Worm (Caenorhabditis elegans) whole organism, young adult: ENCODE data around the gene ptpn-22.

Experiments
- B0261.1 ChIP-seq: sonication (generic microtip); optimal IDR thresholded peaks from 2 replicates; lab custom pipeline; 2016; ENCODE audit warnings: mild to moderate bottlenecking, missing genetic modification characterization, moderate library complexity, missing compliant biosample characterization
- C17E4.6 ChIP-seq: fragments of 200-800 bp; sonication (Bioruptor generic); IDR thresholded peaks from 2 replicates; pipeline ENCODE4 v1.3.6; 2022; ENCODE audit warnings: missing genetic modification reagents, missing genetic modification characterization, missing compliant biosample characterization
- F23B12.7 ChIP-seq: sonication (generic microtip); optimal IDR thresholded peaks from 2 replicates; lab custom pipeline; 2017; ENCODE audit warnings: missing genetic modification characterization, mild to moderate bottlenecking, missing compliant biosample characterization, antibody characterized with exemption, moderate library complexity; ENCODE audit not compliant: insufficient read depth
- F33H1.4 ChIP-seq: fragments of 200-800 bp; sonication (Bioruptor generic); IDR thresholded peaks from 2 replicates; pipeline ENCODE4 v1.3.6; 2022; ENCODE audit warnings: missing genetic modification reagents, missing genetic modification characterization, missing compliant biosample characterization
- F39B2.1 ChIP-seq: fragments of 200-800 bp; sonication (Bioruptor generic); IDR thresholded peaks from 2 replicates; pipeline ENCODE4 v1.3.6; 2022; ENCODE audit warnings: missing genetic modification reagents, missing genetic modification characterization, missing compliant biosample characterization
- T26A5.8 ChIP-seq: sonication (generic microtip); optimal IDR thresholded peaks from 2 replicates; lab custom pipeline; 2016; ENCODE audit warnings: missing genetic modification characterization, missing compliant biosample characterization
- Y79H2A.3 ChIP-seq: fragments of 200-800 bp; sonication (Bioruptor generic); conservative IDR thresholded peaks from 2 replicates; pipeline ENCODE4 v1.3.6; 2022; ENCODE audit warnings: missing genetic modification reagents, missing genetic modification characterization, missing compliant biosample characterization
- Y95B8A.8 ChIP-seq: fragments of 200-800 bp; sonication (Bioruptor generic); IDR thresholded peaks from 2 replicates; pipeline ENCODE4 v1.3.6; 2022; ENCODE audit warnings: missing genetic modification reagents, missing genetic modification characterization, missing compliant biosample characterization
- atf-7 ChIP-seq: sonication (generic microtip); optimal IDR thresholded peaks from 2 replicates; lab custom pipeline; 2017; ENCODE audit warnings: mild to moderate bottlenecking, missing genetic modification characterization, missing compliant biosample characterization
- attf-3 ChIP-seq: fragments of 200-800 bp; sonication (Bioruptor generic); conservative IDR thresholded peaks from 2 replicates; pipeline ENCODE4 v1.3.6; 2022; ENCODE audit warnings: missing genetic modification reagents, missing genetic modification characterization, missing compliant biosample characterization
- attf-5 ChIP-seq: fragments of 200-800 bp; sonication (Bioruptor generic); optimal IDR thresholded peaks from 2 replicates; lab custom pipeline; 2018; ENCODE audit warnings: mild to moderate bottlenecking, missing genetic modification characterization, missing compliant biosample characterization
- attf-6 ChIP-seq: fragments of 200-800 bp; sonication (Bioruptor generic); IDR thresholded peaks from 2 replicates; pipeline ENCODE4 v1.3.6; 2022; ENCODE audit warnings: missing genetic modification reagents, missing genetic modification characterization, missing compliant biosample characterization
- cebp-1 ChIP-seq, 2 experiments: fragments of 200-800 bp in 1 of 2; sonication (Bioruptor generic) in 1 of 2; sonication (generic microtip) in 1 of 2; IDR thresholded peaks in 1 of 2; optimal IDR thresholded peaks in 1 of 2; 2 replicates each; pipeline versions ENCODE4 v1.3.6 to Lab custom; 2017 to 2022; ENCODE audit warnings: missing compliant biosample characterization in 2 of 2, missing genetic modification characterization in 2 of 2, mild to moderate bottlenecking in 1 of 2, missing genetic modification reagents in 1 of 2, moderate library complexity in 1 of 2
- ceh-100 ChIP-seq: fragments of 200-800 bp; sonication (Bioruptor generic); IDR thresholded peaks from 2 replicates; pipeline ENCODE4 v1.3.6; 2022; ENCODE audit warnings: missing genetic modification reagents, missing genetic modification characterization, missing compliant biosample characterization
- die-1 ChIP-seq: sonication (generic microtip); optimal IDR thresholded peaks from 2 replicates; lab custom pipeline; 2016; ENCODE audit warnings: missing genotype, mild to moderate bottlenecking, missing genetic modification characterization, missing compliant biosample characterization
- dpff-1 ChIP-seq: sonication (generic microtip); optimal IDR thresholded peaks from 2 replicates; lab custom pipeline; 2017; ENCODE audit warnings: mild to moderate bottlenecking, missing genetic modification characterization, missing compliant biosample characterization
- egl-18 ChIP-seq: fragments of 200-800 bp; sonication (Bioruptor generic); IDR thresholded peaks from 2 replicates; pipeline ENCODE4 v1.3.6; 2022; ENCODE audit warnings: missing genetic modification reagents, missing genetic modification characterization, missing compliant biosample characterization
- gei-17 ChIP-seq: fragments of 200-800 bp; sonication (Bioruptor generic); optimal IDR thresholded peaks from 2 replicates; lab custom pipeline; 2018; ENCODE audit warnings: mild to moderate bottlenecking, missing genetic modification characterization, missing compliant biosample characterization
- hlh-26 ChIP-seq: fragments of 200-800 bp; sonication (Bioruptor generic); conservative IDR thresholded peaks from 2 replicates; pipeline ENCODE4 v1.3.6; 2022; ENCODE audit warnings: missing genetic modification reagents, missing genetic modification characterization, missing compliant biosample characterization
- hmg-1.2 ChIP-seq: fragments of 200-800 bp; sonication (Bioruptor generic); IDR thresholded peaks from 2 replicates; pipeline ENCODE4 v1.3.6; 2022; ENCODE audit warnings: missing genetic modification reagents, missing genetic modification characterization, missing compliant biosample characterization
- hmg-20 ChIP-seq: fragments of 200-800 bp; sonication (Bioruptor generic); IDR thresholded peaks from 2 replicates; pipeline ENCODE4 v1.3.6; 2022; ENCODE audit warnings: missing genetic modification reagents, missing genetic modification characterization, missing compliant biosample characterization
- hsf-1 ChIP-seq: fragments of 200-800 bp; sonication (Bioruptor generic); IDR thresholded peaks from 2 replicates; pipeline ENCODE4 v1.3.6; 2022; ENCODE audit warnings: missing genetic modification reagents, missing genetic modification characterization, missing compliant biosample characterization
- lag-1 ChIP-seq: fragments of 200-800 bp; sonication (Bioruptor generic); IDR thresholded peaks from 2 replicates; pipeline ENCODE4 v1.3.6; 2022; ENCODE audit warnings: missing genetic modification reagents, missing genetic modification characterization, missing compliant biosample characterization
- lsl-1 ChIP-seq: fragments of 200-800 bp; sonication (Bioruptor generic); optimal IDR thresholded peaks from 2 replicates; lab custom pipeline; 2018; ENCODE audit warnings: mild to moderate bottlenecking, missing genetic modification characterization, moderate library complexity, missing compliant biosample characterization
- madf-6 ChIP-seq: fragments of 200-800 bp; sonication (Bioruptor generic); IDR thresholded peaks from 2 replicates; pipeline ENCODE4 v1.3.6; 2022; ENCODE audit warnings: missing genetic modification reagents, missing genetic modification characterization, missing compliant biosample characterization
- nfya-1 ChIP-seq: sonication (generic microtip); optimal IDR thresholded peaks from 2 replicates; lab custom pipeline; 2017; ENCODE audit warnings: antibody characterized with exemption, missing compliant biosample characterization, missing genetic modification characterization, borderline replicate concordance; ENCODE audit not compliant: insufficient read depth
- nhr-80 ChIP-seq: sonication (generic microtip); optimal IDR thresholded peaks from 2 replicates; lab custom pipeline; 2016; ENCODE audit warnings: missing genetic modification characterization, missing compliant biosample characterization
- repo-1 ChIP-seq: sonication (generic microtip); optimal IDR thresholded peaks from 2 replicates; lab custom pipeline; 2017; ENCODE audit warnings: mild to moderate bottlenecking, missing genetic modification characterization, missing compliant biosample characterization
- rpc-1 ChIP-seq, 2 experiments: fragments of 150-350 bp in 1 of 2; sonication (generic microtip) in 1 of 2; optimal IDR thresholded peaks; 2 replicates each; lab custom pipeline; 2014 to 2018; ENCODE audit warnings: missing biosample characterization in 1 of 2, missing genetic modification characterization in 1 of 2, missing genetic modification reagents in 1 of 2, missing genotype in 1 of 2
- sdz-38 ChIP-seq: sonication (generic microtip); optimal IDR thresholded peaks from 2 replicates; lab custom pipeline; 2016; ENCODE audit warnings: missing genotype, missing genetic modification characterization, missing compliant biosample characterization
- snpc-1.1 ChIP-seq: sonication (generic microtip); optimal IDR thresholded peaks from 2 replicates; lab custom pipeline; 2017; ENCODE audit warnings: missing genetic modification characterization, mild to moderate bottlenecking, missing compliant biosample characterization, antibody characterized with exemption, moderate library complexity, missing genotype, missing genetic modification reagents; ENCODE audit not compliant: insufficient read depth
- snpc-3.4 ChIP-seq: sonication (generic microtip); optimal IDR thresholded peaks from 2 replicates; lab custom pipeline; 2017; ENCODE audit warnings: missing genetic modification characterization, mild to moderate bottlenecking, missing compliant biosample characterization, antibody characterized with exemption, moderate library complexity, missing genotype, missing genetic modification reagents
- snpc-4 ChIP-seq, 5 experiments: fragments of 150-350 bp in 1 of 5; sonication (generic microtip) in 4 of 5; optimal IDR thresholded peaks; 2 replicates each; lab custom pipeline; 2014 to 2018; ENCODE audit warnings: missing genetic modification characterization in 5 of 5, missing biosample characterization in 3 of 5, antibody characterized with exemption in 2 of 5, mild to moderate bottlenecking in 2 of 5, missing compliant biosample characterization in 2 of 5, missing genotype in 2 of 5, moderate library complexity in 2 of 5, missing genetic modification reagents in 1 of 5
- sptf-2 ChIP-seq: fragments of 200-800 bp; sonication (Bioruptor generic); optimal IDR thresholded peaks from 2 replicates; lab custom pipeline; 2018; ENCODE audit warnings: mild to moderate bottlenecking, missing genetic modification characterization, missing compliant biosample characterization
- tbx-9 ChIP-seq: sonication (generic microtip); optimal IDR thresholded peaks from 2 replicates; lab custom pipeline; 2016; ENCODE audit warnings: borderline replicate concordance, missing genetic modification characterization, inconsistent platforms, missing compliant biosample characterization
- ztf-22 ChIP-seq: fragments of 200-800 bp; sonication (Bioruptor generic); optimal IDR thresholded peaks from 2 replicates; lab custom pipeline; 2018; ENCODE audit warnings: mild to moderate bottlenecking, missing genetic modification characterization, moderate library complexity, missing compliant biosample characterization
- ztf-28 ChIP-seq: fragments of 200-800 bp; sonication (Bioruptor generic); IDR thresholded peaks from 2 replicates; pipeline ENCODE4 v1.3.6; 2022; ENCODE audit warnings: missing genetic modification reagents, missing genetic modification characterization, missing compliant biosample characterization

ptpn-22 gene

ce11 chrIV:1707960-1708359, 32.1 kb downstream of the ptpn-22 start (continued):
- TF ChIP-seq rpc-1 (optimal IDR thresholded peaks at IDR 0.05; lab: Kevin White, UChicago) (no peak), rpc-1 (tag; optimal IDR thresholded peaks at IDR 0.05; lab: Kevin White, UChicago) (no peak), F33H1.4 (GFP tag; lab: Robert Waterston, UW) (peak; percentile 77), madf-6 (peak; percentile 56), hsf-1 (GFP tag; lab: Robert Waterston, UW) (no peak), ztf-28 (GFP tag; lab: Robert Waterston, UW) (no peak), ztf-22 (GFP tag; lab: Kevin White, UChicago) (no peak)

- TF ChIP-seq T26A5.8 (tag; lab: Kevin White, UChicago) (no peak), die-1 (no peak), attf-5 (GFP tag; lab: Kevin White, UChicago) (no peak)
These were observed 33.1 kb downstream of the ptpn-22 start, which contains the start of gene K08D12.4 for ce11 chrIV:1706996-1707395. Gene K08D12.4, plus strand, starts transcription at chrIV:1707296.

DNA sequence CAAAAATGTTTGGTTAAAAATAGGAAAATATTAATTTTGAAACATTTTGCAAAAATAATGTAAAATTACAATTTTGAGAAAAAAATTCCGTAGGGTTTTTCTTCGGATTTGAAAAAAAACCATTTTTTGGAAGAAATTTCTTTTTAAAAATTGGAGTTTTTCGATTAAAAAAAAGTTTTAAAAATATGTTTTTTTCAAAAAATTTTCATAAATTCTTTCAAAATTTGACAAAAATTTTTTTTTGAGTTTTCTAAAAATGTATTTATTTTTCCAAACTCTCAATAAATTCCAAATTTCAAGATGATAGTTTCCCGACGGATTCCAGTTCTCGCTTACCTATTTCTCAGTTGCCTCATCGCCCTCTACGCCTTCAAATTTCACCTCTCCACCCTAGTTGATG, 40.5 kb downstream of the ptpn-22 start, which contains the start of gene bus-2:
TSS of gene bus-2 (plus strand) at position 301 of the 400 bp plus-strand sequence.
- TF ChIP-seq atf-7 (tag; lab: Kevin White, UChicago) (no peak), nhr-80 (tag; lab: Kevin White, UChicago) (no peak), hlh-26 (GFP tag; lab: Robert Waterston, UW) (no peak), attf-3 (GFP tag; lab: Robert Waterston, UW) (no peak), dpff-1 (no peak), ceh-100 (GFP tag; lab: Robert Waterston, UW) (no peak), lag-1 (GFP tag; lab: Robert Waterston, UW) (no peak), attf-6 (no peak), F39B2.1 (no peak), hmg-20 (GFP tag; lab: Robert Waterston, UW) (no peak), repo-1 (no peak), B0261.1 (tag; lab: Kevin White, UChicago) (no peak)

ce11 chrIV:1691651-1692050, 48.4 kb downstream of the ptpn-22 start:
- TF ChIP-seq Y79H2A.3: no peak
- no peak for TF ChIP-seq snpc-4 (GFP tag; optimal IDR thresholded peaks at IDR 0.05; lab: Kevin White, UChicago)
- TF ChIP-seq snpc-4 (tag; optimal IDR thresholded peaks at IDR 0.05; lab: Kevin White, UChicago): no peak
- TF ChIP-seq hmg-1.2 (GFP tag; lab: Robert Waterston, UW): no peak
- no peak for TF ChIP-seq sptf-2 (GFP tag; lab: Kevin White, UChicago)
- no peak for TF ChIP-seq lsl-1

ce11 chrIV:1687151-1687550, 52.9 kb downstream of the ptpn-22 start:
- TF ChIP-seq ceh-100 (GFP tag; lab: Robert Waterston, UW) (peak; percentile 87), Y95B8A.8 (GFP tag; lab: Robert Waterston, UW) (no peak)

ce11 chrIV:1682066-1682465, 58.0 kb downstream of the ptpn-22 start, which contains the start of gene Y41D4B.24:
Gene Y41D4B.24, minus strand, starts transcription at chrIV:1682166.
- TF ChIP-seq nfya-1 (tag; lab: Kevin White, UChicago): no peak
- no peak for TF ChIP-seq snpc-3.4 (tag; lab: Kevin White, UChicago)
- TF ChIP-seq egl-18 (GFP tag; lab: Robert Waterston, UW): no peak
- no peak for TF ChIP-seq gei-17
- TF ChIP-seq cebp-1 (GFP tag; IDR thresholded peaks at IDR 0.05; lab: Robert Waterston, UW): no peak
- TF ChIP-seq cebp-1 (tag; optimal IDR thresholded peaks at IDR 0.05; lab: Kevin White, UChicago): no peak
- TF ChIP-seq F23B12.7 (tag; lab: Kevin White, UChicago): no peak
- TF ChIP-seq hmg-20 (GFP tag; lab: Robert Waterston, UW): no peak
- TF ChIP-seq ztf-28 (GFP tag; lab: Robert Waterston, UW): no peak
- TF ChIP-seq sdz-38 (tag; lab: Kevin White, UChicago): no peak
- no peak for TF ChIP-seq C17E4.6 (GFP tag; lab: Robert Waterston, UW)
- TF ChIP-seq tbx-9 (tag; lab: Kevin White, UChicago): no peak
- TF ChIP-seq B0261.1 (tag; lab: Kevin White, UChicago): no peak
- no peak for TF ChIP-seq snpc-1.1 (tag; lab: Kevin White, UChicago)
- TF ChIP-seq attf-6: no peak
